Fruit fly (Drosophila melanogaster) whole organism, wandering third instar larva: ENCODE results near the gene SH3PX1.

Experiments
- Jra ChIP-seq: sonication (Bioruptor generic); optimal IDR thresholded peaks from 2 replicates; lab custom pipeline; 2016; ENCODE audit warnings: missing biosample characterization, missing genetic modification characterization
- OdsH ChIP-seq: fragments of 200-800 bp; sonication (Bioruptor generic); optimal IDR thresholded peaks from 2 replicates; lab custom pipeline; 2016; ENCODE audit warnings: missing biosample characterization, mild to moderate bottlenecking, missing genetic modification characterization
- dl ChIP-seq, 2 experiments: fragments of 175-275, 200-275 bp in 1 of 2; fragments of 200-275 bp in 1 of 2; sonication (Bioruptor generic); optimal IDR thresholded peaks; lab custom pipeline; 2018; ENCODE audit warnings: mild to moderate bottlenecking in 2 of 2, missing biosample characterization in 2 of 2, missing genetic modification characterization in 2 of 2, moderate library complexity in 2 of 2; ENCODE audit not compliant: partially characterized antibody in 2 of 2, insufficient read depth in 1 of 2
- h ChIP-seq: fragments of 200-800 bp; sonication (Bioruptor generic); optimal IDR thresholded peaks from 3 replicates; lab custom pipeline; 2016; ENCODE audit warnings: missing biosample characterization, mild to moderate bottlenecking, missing genetic modification characterization

- no peak for TF ChIP-seq dl (GFP tag; optimal IDR thresholded peaks at IDR 0.05; lab: Kevin White, UChicago; ENCODE audit: insufficient read depth in 1 of 2, partially characterized antibody in 2 of 2)
- TF ChIP-seq h (GFP tag; lab: Kevin White, UChicago), result no peak
- TF ChIP-seq OdsH (GFP tag; lab: Kevin White, UChicago), result peak; percentile 15
- peak; percentile 23 for TF ChIP-seq Jra
Observed at dm6 chr3L:9695647-9696046, 18.0 kb downstream of the SH3PX1 start.
